Fruit fly (Drosophila melanogaster): ENCODE data around the gene scpr-A.

- no peak for TF ChIP-seq pan (optimal IDR thresholded peaks at IDR 0.05)
- peak; percentile 96 for TF ChIP-seq woc (GFP tag; optimal IDR thresholded peaks at IDR 0.05)
These were observed 26.5 kb upstream of the scpr-A start, which contains the start of gene ZnT86D for dm6 chr3R:11214449-11214950.

Measured in whole organism, wandering third instar larva.